Worm (Caenorhabditis elegans): ENCODE data around the gene inos-1.

DNA sequence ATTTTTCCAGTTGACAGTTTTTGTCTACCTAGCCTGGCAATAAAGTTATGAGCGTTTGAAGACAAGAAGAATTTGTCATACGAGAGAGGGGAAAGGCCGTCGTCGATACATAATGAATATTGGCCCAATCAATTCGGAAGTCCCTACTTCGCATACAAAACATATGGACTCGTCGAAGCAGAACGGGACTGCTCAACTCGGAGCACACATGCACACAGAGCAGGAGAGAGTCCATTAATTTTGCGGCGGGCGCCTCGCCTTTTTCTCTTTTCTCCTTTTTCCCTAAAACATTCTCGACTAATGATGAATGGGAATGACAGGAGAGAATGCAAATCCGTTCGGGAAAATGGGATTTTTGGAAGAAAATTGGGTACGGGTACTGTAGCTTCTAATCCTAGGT lies 32.4 kb upstream of the inos-1 start, which contains the start of gene F13D12.8:
- TF ChIP-seq unc-62 (GFP tag; optimal IDR thresholded peaks at IDR 0.05), result no peak
- peak; percentile 2 for TF ChIP-seq snpc-4 (tag; optimal IDR thresholded peaks at IDR 0.05)
- TF ChIP-seq fos-1 (tag; optimal IDR thresholded peaks at IDR 0.05), result no peak
- no peak for TF ChIP-seq nhr-77 (tag; optimal IDR thresholded peaks at IDR 0.05)
- TF ChIP-seq pha-4 (tag; optimal IDR thresholded peaks at IDR 0.05), result no peak
- TF ChIP-seq elt-1 (tag; optimal IDR thresholded peaks at IDR 0.05), result no peak
- TF ChIP-seq elt-3 (tag; optimal IDR thresholded peaks at IDR 0.05), result no peak
- no peak for TF ChIP-seq eor-1 (tag; optimal IDR thresholded peaks at IDR 0.05)
- TF ChIP-seq elt-2 (tag; optimal IDR thresholded peaks at IDR 0.05), result no peak

Data from whole organism, L3 larva.